Worm (Caenorhabditis elegans): ENCODE measurements around the gene cest-13.

- TF ChIP-seq dpl-1 (GFP tag; optimal IDR thresholded peaks at IDR 0.05) (no peak), nhr-237 (tag; optimal IDR thresholded peaks at IDR 0.05) (no peak), aha-1 (tag; optimal IDR thresholded peaks at IDR 0.05) (no peak), snpc-4 (tag; optimal IDR thresholded peaks at IDR 0.05) (no peak)
Observed at ce11 chrX:13744543-13745113, 15.4 kb upstream of the cest-13 start.

Data from whole organism, L1 larva.